Fruit fly (Drosophila melanogaster): ENCODE results near the gene CG9331.

CG9331 gene

DNA sequence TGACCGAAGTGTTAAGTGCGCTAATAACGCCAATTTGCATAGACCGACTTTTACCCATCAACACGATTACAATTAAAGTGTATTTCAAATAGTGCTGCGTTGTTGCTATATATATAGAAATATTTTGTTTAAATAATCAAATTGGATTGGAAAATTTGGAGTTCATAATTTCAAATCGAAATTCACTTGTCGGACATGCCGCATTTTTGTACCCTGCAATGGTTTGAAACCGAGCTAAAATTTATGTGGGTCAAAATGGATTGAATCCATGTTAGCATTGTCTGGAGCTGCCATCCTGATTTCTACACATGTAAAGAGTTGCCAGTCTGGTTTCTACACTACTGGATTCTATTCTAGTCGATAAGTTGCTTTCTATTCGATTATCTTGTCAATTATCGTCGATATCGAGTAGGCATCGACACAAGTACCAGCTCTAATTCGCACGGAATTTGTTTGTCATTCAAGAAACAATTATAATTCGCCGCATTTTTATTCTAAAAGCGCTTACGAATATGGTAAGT lies 35.3 kb upstream of the CG9331 start, which contains the start of gene Pomp (continued):
- TF ChIP-seq CG17802 (tag; optimal IDR thresholded peaks at IDR 0.05) (peak; percentile 72), CG10462 (GFP tag; optimal IDR thresholded peaks at IDR 0.05) (peak; percentile 79), Lhr (GFP tag; optimal IDR thresholded peaks at IDR 0.05) (peak; percentile 96), CG34422 (GFP tag; IDR thresholded peaks at IDR 0.05) (peak; percentile 68), crp (GFP tag; optimal IDR thresholded peaks at IDR 0.05) (peak in 1 of 2 experiments; percentile 26), CG13287 (GFP tag; IDR thresholded peaks at IDR 0.05; ENCODE audit: partially characterized antibody) (peak; percentile 81), Asciz (GFP tag; optimal IDR thresholded peaks at IDR 0.05) (peak; percentile 86), CG9932 (GFP tag; IDR thresholded peaks at IDR 0.05) (peak; percentile 85), CG10209 (GFP tag; optimal IDR thresholded peaks at IDR 0.05) (peak; percentile 84), corto (GFP tag; optimal IDR thresholded peaks at IDR 0.05) (peak; percentile 80), sd (tag; optimal IDR thresholded peaks at IDR 0.05) (peak; percentile 90), klu (GFP tag; IDR thresholded peaks at IDR 0.05) (peak; percentile 80; the same call in 1 of the 2 replicates), NK7.1 (GFP tag; optimal IDR thresholded peaks at IDR 0.05) (no peak), HLH4C (GFP tag; IDR thresholded peaks at IDR 0.05; ENCODE audit: partially characterized antibody) (peak; percentile 76), fru (optimal IDR thresholded peaks at IDR 0.05) (no peak), odd (GFP tag; optimal IDR thresholded peaks at IDR 0.05) (peak; percentile 3), sens-2 (GFP tag; IDR thresholded peaks at IDR 0.05) (peak; percentile 65), CG15696 (tag; optimal IDR thresholded peaks at IDR 0.05) (peak; percentile 68), abd-A (tag; optimal IDR thresholded peaks at IDR 0.05) (no peak), sna (GFP tag; IDR thresholded peaks at IDR 0.05; ENCODE audit: partially characterized antibody) (peak; percentile 47; the same call in 1 of the 2 replicates), bcd (GFP tag; optimal IDR thresholded peaks at IDR 0.05) (peak; percentile 88), bab2 (GFP tag; optimal IDR thresholded peaks at IDR 0.05) (peak; percentile 64), CG6791 (GFP tag; IDR thresholded peaks at IDR 0.05; ENCODE audit: partially characterized antibody) (peak; percentile 53; the same call in 2 of the 3 replicates), br (optimal IDR thresholded peaks at IDR 0.05) (no peak), CG7556 (GFP tag; optimal IDR thresholded peaks at IDR 0.05) (peak; percentile 80), CG17385 (GFP tag; optimal IDR thresholded peaks at IDR 0.05) (peak; percentile 76), Eip74EF (GFP tag; optimal IDR thresholded peaks at IDR 0.05) (peak in 1 of 2 experiments; percentile 75), Sox102F (GFP tag; optimal IDR thresholded peaks at IDR 0.05) (peak; percentile 84), so (GFP tag; IDR thresholded peaks at IDR 0.05) (peak; percentile 89), pan (optimal IDR thresholded peaks at IDR 0.05) (peak in 1 of 2 experiments; percentile 5), pan (GFP tag; optimal IDR thresholded peaks at IDR 0.05 in 1 of 2, IDR thresholded peaks at IDR 0.05 in 1 of 2) (peak in 1 of 2 experiments; percentile 91), ase (GFP tag; IDR thresholded peaks at IDR 0.05) (peak; percentile 86), Gug (GFP tag; IDR thresholded peaks at IDR 0.05) (peak; percentile 88), CG17359 (tag; optimal IDR thresholded peaks at IDR 0.05) (peak; percentile 91), seq (GFP tag; IDR thresholded peaks at IDR 0.05) (peak; percentile 74), CG12071 (GFP tag; optimal IDR thresholded peaks at IDR 0.05) (peak; percentile 86), Aef1 (GFP tag; IDR thresholded peaks at IDR 0.05) (peak; percentile 81), slbo (GFP tag; IDR thresholded peaks at IDR 0.05) (peak; percentile 90), BEAF-32 (GFP tag; optimal IDR thresholded peaks at IDR 0.05) (peak; percentile 60), lmd (GFP tag; IDR thresholded peaks at IDR 0.05) (peak; percentile 90), Jarid2 (GFP tag; optimal IDR thresholded peaks at IDR 0.05) (peak; percentile 69), sqz (GFP tag; optimal IDR thresholded peaks at IDR 0.05) (peak; percentile 37), zen2 (GFP tag; IDR thresholded peaks at IDR 0.05; ENCODE audit: partially characterized antibody) (peak; percentile 26; the same call in 1 of the 3 replicates), CG6175 (GFP tag; IDR thresholded peaks at IDR 0.05) (peak; percentile 83), nom (GFP tag; optimal IDR thresholded peaks at IDR 0.05) (no peak), her (GFP tag; optimal IDR thresholded peaks at IDR 0.05) (no peak), Hr78 (GFP tag; optimal IDR thresholded peaks at IDR 0.05) (peak in 1 of 2 experiments; percentile 72), chif (GFP tag; optimal IDR thresholded peaks at IDR 0.05) (peak; percentile 39 to 61), cg (GFP tag; optimal IDR thresholded peaks at IDR 0.05) (no peak)

Measured in whole organism, embryonic.